Worm (Caenorhabditis elegans) whole organism, L1 larva: ENCODE measurements around the gene bre-3.
A peak's percentile ranks its signal among the peaks of the same experiment; 100 is the strongest.

Experiments used
- C34B4.2 ChIP-seq: sonication (generic microtip); optimal IDR thresholded peaks from 2 replicates; lab custom pipeline; 2017; ENCODE audit warnings: mild to moderate bottlenecking, missing genetic modification characterization, missing compliant biosample characterization
- F16B12.6 ChIP-seq: fragments of 150-350 bp; optimal IDR thresholded peaks from 2 replicates; lab custom pipeline; 2014; ENCODE audit warnings: missing biosample characterization, missing genetic modification characterization
- Y116A8C.19 ChIP-seq: sonication (generic microtip); optimal IDR thresholded peaks from 2 replicates; lab custom pipeline; 2016; ENCODE audit warnings: missing compliant biosample characterization, missing genetic modification characterization, borderline replicate concordance
- aha-1 ChIP-seq: fragments of 150-350 bp; optimal IDR thresholded peaks from 2 replicates; lab custom pipeline; 2014; ENCODE audit warnings: missing biosample characterization, missing genetic modification characterization
- alr-1 ChIP-seq: fragments of 200-800 bp; sonication (Bioruptor generic); optimal IDR thresholded peaks from 2 replicates; lab custom pipeline; 2018; ENCODE audit warnings: borderline replicate concordance, mild to moderate bottlenecking, missing genetic modification characterization, missing compliant biosample characterization
- blmp-1 ChIP-seq: fragments of 150-350 bp; optimal IDR thresholded peaks from 2 replicates; lab custom pipeline; 2014; ENCODE audit warnings: missing biosample characterization, missing genetic modification characterization
- ceh-88 ChIP-seq: fragments of 200-800 bp; sonication (Bioruptor generic); IDR thresholded peaks from 2 replicates; pipeline ENCODE4 v1.3.6; 2022; ENCODE audit warnings: missing genetic modification characterization, missing compliant biosample characterization
- ceh-90 ChIP-seq: sonication (generic microtip); optimal IDR thresholded peaks from 2 replicates; lab custom pipeline; 2016; ENCODE audit warnings: missing genetic modification characterization, missing compliant biosample characterization
- ces-1 ChIP-seq: fragments of 150-350 bp; optimal IDR thresholded peaks from 2 replicates; lab custom pipeline; 2014; ENCODE audit warnings: missing biosample characterization, missing genetic modification reagents, missing genetic modification characterization
- dpl-1 ChIP-seq, 3 experiments: fragments of 150-350 bp in 2 of 3; sonication (generic microtip) in 1 of 3; optimal IDR thresholded peaks; 2 replicates each; lab custom pipeline; 2014 to 2017; ENCODE audit warnings: missing biosample characterization in 3 of 3, missing genetic modification characterization in 3 of 3, missing genetic modification reagents in 3 of 3
- elt-2 ChIP-seq: sonication (generic microtip); optimal IDR thresholded peaks from 2 replicates; lab custom pipeline; 2016; ENCODE audit warnings: missing genetic modification characterization, mild to moderate bottlenecking, inconsistent platforms, missing compliant biosample characterization, missing genetic modification reagents
- elt-3 ChIP-seq, 6 experiments: fragments of 150-350 bp in 1 of 6; sonication (generic microtip); optimal IDR thresholded peaks; 2 replicates each; lab custom pipeline; 2017 to 2018; ENCODE audit warnings: missing biosample characterization in 6 of 6, missing genetic modification characterization in 6 of 6, inconsistent platforms in 1 of 6
- fos-1 ChIP-seq: fragments of 150-350 bp; optimal IDR thresholded peaks from 2 replicates; lab custom pipeline; 2014; ENCODE audit warnings: missing biosample characterization, missing genetic modification characterization
- hpl-2 ChIP-seq: fragments of 150-350 bp; optimal IDR thresholded peaks from 2 replicates; lab custom pipeline; 2014; ENCODE audit warnings: missing biosample characterization, missing genetic modification reagents, missing genetic modification characterization
- irx-1 ChIP-seq: sonication (generic microtip); optimal IDR thresholded peaks from 2 replicates; lab custom pipeline; 2016; ENCODE audit warnings: missing genetic modification characterization, missing compliant biosample characterization
- jun-1 ChIP-seq: fragments of 150-350 bp; optimal IDR thresholded peaks from 2 replicates; lab custom pipeline; 2014; ENCODE audit warnings: missing biosample characterization, missing genetic modification reagents, missing genetic modification characterization
- lin-13 ChIP-seq: fragments of 150-350 bp; optimal IDR thresholded peaks from 2 replicates; lab custom pipeline; 2014; ENCODE audit warnings: missing biosample characterization, missing genetic modification reagents, missing genetic modification characterization
- lin-14 ChIP-seq: fragments of 200-800 bp; sonication (Bioruptor generic); optimal IDR thresholded peaks from 2 replicates; lab custom pipeline; 2018; ENCODE audit warnings: mild to moderate bottlenecking, missing genetic modification characterization, moderate library complexity, missing compliant biosample characterization
- lin-35 ChIP-seq, 2 experiments: fragments of 150-350 bp; optimal IDR thresholded peaks; 2 replicates each; lab custom pipeline; 2014; ENCODE audit warnings: missing biosample characterization in 2 of 2, missing genetic modification characterization in 2 of 2, missing genetic modification reagents in 2 of 2
- lir-3 ChIP-seq: sonication (generic microtip); optimal IDR thresholded peaks from 2 replicates; lab custom pipeline; 2016; ENCODE audit warnings: mild to moderate bottlenecking, missing genetic modification characterization, moderate library complexity, missing compliant biosample characterization; ENCODE audit not compliant: poor library complexity
- lsy-2 ChIP-seq, 2 experiments: fragments of 150-350 bp; optimal IDR thresholded peaks; 2 replicates each; lab custom pipeline; 2014; ENCODE audit warnings: missing biosample characterization in 2 of 2, missing genetic modification characterization in 2 of 2
- mab-9 ChIP-seq: fragments of 200-800 bp; sonication (Bioruptor generic); IDR thresholded peaks from 2 replicates; pipeline ENCODE4 v1.3.6; 2022; ENCODE audit warnings: missing genetic modification reagents, missing genetic modification characterization, missing compliant biosample characterization
- mef-2 ChIP-seq: fragments of 150-350 bp; optimal IDR thresholded peaks from 2 replicates; lab custom pipeline; 2014; ENCODE audit warnings: missing biosample characterization, missing genetic modification characterization
- nhr-11 ChIP-seq: fragments of 150-350 bp; optimal IDR thresholded peaks from 2 replicates; lab custom pipeline; 2014; ENCODE audit warnings: missing biosample characterization, missing genetic modification characterization
- nhr-12 ChIP-seq: sonication (generic microtip); optimal IDR thresholded peaks from 2 replicates; lab custom pipeline; 2017; ENCODE audit warnings: missing biosample characterization, missing genetic modification characterization
- nhr-19 ChIP-seq: fragments of 200-800 bp; sonication (Bioruptor generic); conservative IDR thresholded peaks from 2 replicates; pipeline ENCODE4 v1.3.6; 2022; ENCODE audit warnings: missing genetic modification characterization, missing compliant biosample characterization
- nhr-20 ChIP-seq: sonication (generic microtip); optimal IDR thresholded peaks from 2 replicates; lab custom pipeline; 2016; ENCODE audit warnings: mild to moderate bottlenecking, missing genetic modification characterization, missing compliant biosample characterization
- nhr-237 ChIP-seq: fragments of 150-350 bp; optimal IDR thresholded peaks from 2 replicates; lab custom pipeline; 2014; ENCODE audit warnings: missing biosample characterization, missing genetic modification characterization
- nhr-47 ChIP-seq: sonication (generic microtip); optimal IDR thresholded peaks from 2 replicates; lab custom pipeline; 2016; ENCODE audit warnings: mild to moderate bottlenecking, missing genetic modification characterization, moderate library complexity, missing compliant biosample characterization
- nhr-76 ChIP-seq: sonication (generic microtip); optimal IDR thresholded peaks from 2 replicates; lab custom pipeline; 2017; ENCODE audit warnings: missing biosample characterization, missing genetic modification characterization
- nhr-77 ChIP-seq: fragments of 150-350 bp; optimal IDR thresholded peaks from 2 replicates; lab custom pipeline; 2014; ENCODE audit warnings: missing biosample characterization, missing genetic modification characterization
- nhr-84 ChIP-seq: sonication (generic microtip); optimal IDR thresholded peaks from 2 replicates; lab custom pipeline; 2017; ENCODE audit warnings: missing biosample characterization, missing genetic modification characterization
- nhr-90 ChIP-seq: sonication (generic microtip); optimal IDR thresholded peaks from 2 replicates; lab custom pipeline; 2016; ENCODE audit warnings: mild to moderate bottlenecking, missing genetic modification characterization, missing compliant biosample characterization; ENCODE audit not compliant: poor library complexity
- pag-3 ChIP-seq: sonication (generic microtip); optimal IDR thresholded peaks from 2 replicates; lab custom pipeline; 2017; ENCODE audit warnings: missing genetic modification characterization, mild to moderate bottlenecking, missing compliant biosample characterization, antibody characterized with exemption, borderline replicate concordance; ENCODE audit not compliant: insufficient read depth
- pax-3 ChIP-seq: fragments of 200-800 bp; sonication (Bioruptor generic); optimal IDR thresholded peaks from 2 replicates; lab custom pipeline; 2018; ENCODE audit warnings: mild to moderate bottlenecking, missing genetic modification characterization, moderate library complexity, missing compliant biosample characterization
- skn-1 ChIP-seq: fragments of 150-350 bp; optimal IDR thresholded peaks from 2 replicates; lab custom pipeline; 2014; ENCODE audit warnings: missing biosample characterization, missing genetic modification characterization
- snu-23 ChIP-seq: sonication (generic microtip); optimal IDR thresholded peaks from 2 replicates; lab custom pipeline; 2016; ENCODE audit warnings: missing genetic modification characterization, missing compliant biosample characterization
- sptf-1 ChIP-seq: fragments of 150-350 bp; optimal IDR thresholded peaks from 2 replicates; lab custom pipeline; 2014; ENCODE audit warnings: missing biosample characterization, missing genetic modification characterization
- sup-37 ChIP-seq: fragments of 200-800 bp; sonication (Bioruptor generic); optimal IDR thresholded peaks from 2 replicates; lab custom pipeline; 2018; ENCODE audit warnings: mild to moderate bottlenecking, missing genetic modification characterization, missing compliant biosample characterization
- swsn-7 ChIP-seq: sonication (generic microtip); optimal IDR thresholded peaks from 2 replicates; lab custom pipeline; 2016; ENCODE audit warnings: missing genetic modification characterization, missing compliant biosample characterization
- tbx-2 ChIP-seq: sonication (generic microtip); optimal IDR thresholded peaks from 2 replicates; lab custom pipeline; 2016; ENCODE audit warnings: missing genetic modification characterization, missing compliant biosample characterization
- unc-130 ChIP-seq: fragments of 150-350 bp; optimal IDR thresholded peaks from 2 replicates; lab custom pipeline; 2017; ENCODE audit warnings: missing biosample characterization, missing genetic modification characterization, inconsistent platforms
- unc-30 ChIP-seq: sonication (generic microtip); optimal IDR thresholded peaks from 2 replicates; lab custom pipeline; 2017; ENCODE audit warnings: missing biosample characterization, missing genetic modification characterization
- unc-86 ChIP-seq: sonication (generic microtip); optimal IDR thresholded peaks from 2 replicates; lab custom pipeline; 2016; ENCODE audit warnings: missing genetic modification characterization, missing compliant biosample characterization
- unc-98 ChIP-seq: fragments of 200-800 bp; sonication (Bioruptor generic); IDR thresholded peaks from 2 replicates; pipeline ENCODE4 v1.3.6; 2022; ENCODE audit warnings: missing genetic modification characterization, missing compliant biosample characterization
- vab-15 ChIP-seq: sonication (generic microtip); optimal IDR thresholded peaks from 2 replicates; lab custom pipeline; 2017; ENCODE audit warnings: missing genotype, mild to moderate bottlenecking, missing genetic modification characterization, missing compliant biosample characterization
- zag-1 ChIP-seq: fragments of 150-350 bp; optimal IDR thresholded peaks from 2 replicates; lab custom pipeline; 2014; ENCODE audit warnings: missing biosample characterization, missing genetic modification characterization
- ztf-11 ChIP-seq, 2 experiments: sonication (generic microtip); optimal IDR thresholded peaks; 2 replicates each; lab custom pipeline; 2016 to 2017; ENCODE audit warnings: missing genetic modification characterization in 2 of 2, missing biosample characterization in 1 of 2, missing compliant biosample characterization in 1 of 2

bre-3 gene

DNA sequence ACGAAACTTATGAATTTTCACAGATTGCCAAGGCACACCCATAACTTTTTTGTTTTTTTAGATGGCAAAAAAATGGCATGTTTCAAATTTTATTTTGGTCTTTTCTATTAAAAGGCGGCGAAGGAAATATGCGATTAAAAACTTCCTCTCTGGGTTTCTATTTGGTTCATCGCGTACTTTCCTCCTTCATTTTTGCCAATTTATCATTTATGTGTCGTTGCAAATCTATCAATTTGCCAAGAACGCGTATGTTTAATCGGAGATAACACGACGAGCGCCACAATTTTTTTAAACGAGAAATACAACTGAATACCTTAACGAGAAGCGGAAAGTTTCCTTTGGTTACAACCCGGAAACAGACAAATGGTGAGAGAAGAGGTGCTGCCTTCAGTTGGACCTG is 12.8 kb downstream of the bre-3 start:
- TF ChIP-seq F16B12.6 (no peak), ztf-11 (tag; optimal IDR thresholded peaks at IDR 0.05; lab: Kevin White, UChicago) (no peak), Y116A8C.19 (tag; lab: Kevin White, UChicago) (no peak), ceh-90 (no peak), ces-1 (no peak)

DNA sequence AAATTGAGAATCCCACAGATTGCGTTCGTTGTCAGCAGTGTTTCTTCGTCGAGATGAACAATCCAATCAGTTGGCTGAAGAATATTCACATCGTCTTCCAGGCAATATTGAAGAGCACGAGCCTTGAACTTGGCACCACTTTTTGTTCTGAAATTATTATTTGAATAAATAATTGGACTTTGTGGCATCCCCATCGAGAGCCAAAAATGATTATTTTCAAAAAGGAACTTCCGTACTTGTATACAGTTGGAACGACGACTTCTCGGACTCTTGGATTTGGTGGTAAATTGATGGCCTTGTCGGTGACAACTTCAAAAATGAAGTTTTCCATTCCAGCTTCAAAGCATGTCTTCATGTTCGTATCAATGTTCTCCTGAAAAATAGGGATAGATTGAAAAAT is 13.3 kb downstream of the bre-3 start:
- TF ChIP-seq lir-3 (no peak), dpl-1 (GFP tag; optimal IDR thresholded peaks at IDR 0.05; lab: Kevin White, UChicago) (no peak), elt-3 (tag; optimal IDR thresholded peaks at IDR 0.05; lab: Kevin White, UChicago) (no peak), nhr-76 (tag; lab: Kevin White, UChicago) (no peak), unc-86 (tag; lab: Kevin White, UChicago) (no peak), tbx-2 (tag; lab: Kevin White, UChicago) (no peak), nhr-84 (tag; lab: Kevin White, UChicago) (no peak), nhr-12 (tag; lab: Kevin White, UChicago) (no peak), zag-1 (no peak), unc-130 (tag; lab: Kevin White, UChicago) (no peak), mab-9 (GFP tag; lab: Robert Waterston, UW) (no peak), nhr-47 (tag; lab: Kevin White, UChicago) (no peak), snu-23 (GFP tag; lab: Kevin White, UChicago) (no peak), aha-1 (tag; lab: Kevin White, UChicago) (no peak), lin-35 (GFP tag; optimal IDR thresholded peaks at IDR 0.05; lab: Kevin White, UChicago) (no peak), hpl-2 (no peak), jun-1 (tag; lab: Kevin White, UChicago) (no peak), mef-2 (tag; lab: Kevin White, UChicago) (no peak), elt-2 (tag; lab: Kevin White, UChicago) (no peak), lsy-2 (tag; optimal IDR thresholded peaks at IDR 0.05; lab: Kevin White, UChicago) (no peak)

DNA sequence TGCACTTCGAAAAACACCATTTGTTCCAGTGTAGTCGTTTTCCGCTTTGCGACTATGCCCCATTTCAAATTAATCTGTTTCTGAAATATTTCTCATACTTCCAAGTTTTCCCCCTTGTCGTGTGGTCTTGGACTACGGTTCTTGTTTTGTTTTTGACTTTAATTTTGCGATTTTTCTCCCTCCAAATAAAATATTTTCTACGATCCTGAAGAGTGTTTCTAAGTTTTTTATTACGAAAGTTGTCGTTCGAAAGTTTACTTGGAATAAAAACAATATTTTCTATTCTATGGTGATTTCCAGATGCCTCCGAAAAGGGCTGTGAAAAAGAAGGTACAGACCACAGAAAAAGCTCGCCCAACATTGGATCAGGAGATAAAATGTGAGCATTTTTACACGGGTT is 17.4 kb downstream of the bre-3 start, which contains the start of gene tag-342:
TSS of gene tag-342 (plus strand) at position 301 of the 400 bp plus-strand sequence.
- TF ChIP-seq nhr-20 (tag; lab: Kevin White, UChicago) (no peak), dpl-1 (GFP tag; optimal IDR thresholded peaks at IDR 0.05; lab: Kevin White, UChicago) (no peak), nhr-11 (no peak), elt-2 (tag; lab: Kevin White, UChicago) (no peak), blmp-1 (tag; lab: Kevin White, UChicago) (no peak), unc-30 (no peak), snu-23 (GFP tag; lab: Kevin White, UChicago) (no peak), nhr-47 (tag; lab: Kevin White, UChicago) (no peak), unc-98 (GFP tag; lab: Robert Waterston, UW) (no peak), vab-15 (tag; lab: Kevin White, UChicago) (no peak), ceh-88 (GFP tag; lab: Robert Waterston, UW) (no peak), ztf-11 (tag; optimal IDR thresholded peaks at IDR 0.05; lab: Kevin White, UChicago) (no peak), lin-14 (no peak), lin-13 (GFP tag; lab: Kevin White, UChicago) (no peak), mef-2 (tag; lab: Kevin White, UChicago) (no peak)

DNA sequence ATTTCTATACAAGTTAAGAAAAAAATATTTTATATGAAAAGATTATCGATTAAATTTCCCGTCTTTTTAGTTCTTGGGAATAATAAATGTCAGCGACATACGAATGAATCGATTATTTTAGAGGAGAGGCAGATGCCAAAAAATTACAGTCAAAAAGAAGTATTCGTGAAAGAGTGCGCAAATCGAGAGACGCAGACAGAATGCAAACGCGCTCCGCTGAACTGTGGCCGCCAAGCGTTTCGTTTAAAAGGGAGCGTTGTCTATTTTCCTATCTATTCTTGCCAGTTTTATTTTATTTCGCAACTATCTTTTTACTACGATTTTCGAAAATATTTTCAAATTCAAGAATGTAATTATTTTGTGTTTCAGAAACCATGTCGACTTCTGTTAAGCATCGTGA is 18.2 kb downstream of the bre-3 start, which contains the start of gene baf-1:
TSS of gene baf-1 (plus strand) at position 370 of the 400 bp plus-strand sequence.
- TF ChIP-seq C34B4.2 (tag; lab: Kevin White, UChicago) = no peak
- TF ChIP-seq pax-3 (tag; lab: Kevin White, UChicago) = peak; percentile 19
- TF ChIP-seq nhr-237 (tag; lab: Kevin White, UChicago) = no peak
- peak; percentile 1 for TF ChIP-seq fos-1 (tag; lab: Kevin White, UChicago)
- TF ChIP-seq pag-3 (tag; lab: Kevin White, UChicago) = no peak
- TF ChIP-seq skn-1 = peak; percentile 81
- no peak for TF ChIP-seq sptf-1
- TF ChIP-seq alr-1 (tag; lab: Kevin White, UChicago) = no peak
- peak; percentile 77 for TF ChIP-seq nhr-90
- peak; percentile 46 for TF ChIP-seq nhr-19
- no peak for TF ChIP-seq mab-9 (GFP tag; lab: Robert Waterston, UW)
- peak; percentile 60 for TF ChIP-seq tbx-2 (tag; lab: Kevin White, UChicago)
- TF ChIP-seq swsn-7 (tag; lab: Kevin White, UChicago) = peak; percentile 68
- no peak for TF ChIP-seq irx-1
- TF ChIP-seq elt-3 (tag; optimal IDR thresholded peaks at IDR 0.05; lab: Kevin White, UChicago) = peak in 1 of 6 experiments; percentile 54
- no peak for TF ChIP-seq sup-37 (GFP tag; lab: Kevin White, UChicago)
- peak; percentile 39 for TF ChIP-seq nhr-77 (tag; lab: Kevin White, UChicago)
- TF ChIP-seq lin-14 = peak; percentile 55
